Worm (Caenorhabditis elegans) whole organism, L2 larva: ENCODE measurements around the gene tofu-2.

Experiments
- R02D3.7 ChIP-seq: fragments of 150-350 bp; optimal IDR thresholded peaks from 2 replicates; lab custom pipeline; 2014; ENCODE audit warnings: missing biosample characterization, missing genetic modification characterization
- aly-2 ChIP-seq: fragments of 150-350 bp; optimal IDR thresholded peaks from 2 replicates; lab custom pipeline; 2014; ENCODE audit warnings: missing biosample characterization, missing genetic modification characterization

ce11 chrV:7096811-7097210, 45.8 kb upstream of the tofu-2 start:
- TF ChIP-seq aly-2 (tag; lab: Kevin White, UChicago) (no peak), R02D3.7 (tag; lab: Kevin White, UChicago) (no peak)
